Fruit fly (Drosophila melanogaster) whole organism, embryonic: Measurements from ENCODE around the gene Polr3G.

Source experiments
- B-H1 ChIP-seq: fragments of 200-800 bp; sonication (Bioruptor generic); IDR thresholded peaks from 3 replicates; pipeline ENCODE4 v1.3.6; 2022; ENCODE audit warnings: missing biosample characterization, missing genetic modification characterization
- Bgb ChIP-seq: fragments of 200-800 bp; sonication (Bioruptor generic); IDR thresholded peaks from 2 replicates; pipeline ENCODE4 v1.3.6; 2022; ENCODE audit warnings: missing biosample characterization, missing genetic modification characterization; ENCODE audit not compliant: partially characterized antibody
- CG10267 ChIP-seq: fragments of 200-800 bp; sonication (Bioruptor generic); optimal IDR thresholded peaks from 2 replicates; lab custom pipeline; 2018; ENCODE audit warnings: missing biosample characterization, mild to moderate bottlenecking, missing genetic modification characterization, moderate library complexity
- CG11093 ChIP-seq: fragments of 200-800 bp; sonication (Bioruptor generic); IDR thresholded peaks from 3 replicates; pipeline ENCODE4 v1.3.6; 2022; ENCODE audit warnings: missing biosample characterization, missing genetic modification characterization
- CG11504 ChIP-seq: fragments of 200-800 bp; sonication (Bioruptor generic); optimal IDR thresholded peaks from 3 replicates; lab custom pipeline; 2019; ENCODE audit warnings: missing biosample characterization, mild to moderate bottlenecking, missing genetic modification characterization, moderate library complexity
- CG12769 ChIP-seq: fragments of 200-800 bp; sonication (Bioruptor generic); optimal IDR thresholded peaks from 2 replicates; lab custom pipeline; 2019; ENCODE audit warnings: missing biosample characterization, mild to moderate bottlenecking, missing genetic modification characterization, moderate library complexity
- CG13894 ChIP-seq: fragments of 200-800 bp; sonication (Bioruptor generic); optimal IDR thresholded peaks from 3 replicates; lab custom pipeline; 2018; ENCODE audit warnings: missing biosample characterization, mild to moderate bottlenecking, missing genetic modification characterization, moderate library complexity
- CG14441 ChIP-seq: fragments of 200-800 bp; sonication (Bioruptor generic); IDR thresholded peaks from 2 replicates; pipeline ENCODE4 v1.3.6; 2022; ENCODE audit warnings: missing biosample characterization, missing genetic modification characterization
- CG14965 ChIP-seq: fragments of 200-800 bp; sonication (Bioruptor generic); optimal IDR thresholded peaks from 2 replicates; lab custom pipeline; 2016; ENCODE audit warnings: missing biosample characterization, missing genetic modification characterization, borderline replicate concordance
- CG15479 ChIP-seq: fragments of 200-800 bp; sonication (Bioruptor generic); optimal IDR thresholded peaks from 3 replicates; lab custom pipeline; 2019; ENCODE audit warnings: missing biosample characterization, mild to moderate bottlenecking, missing genetic modification characterization, moderate library complexity
- CG15696 ChIP-seq: fragments of 200-800 bp; sonication (Bioruptor generic); optimal IDR thresholded peaks from 2 replicates; lab custom pipeline; 2019; ENCODE audit warnings: missing biosample characterization, mild to moderate bottlenecking, missing genetic modification characterization, moderate library complexity
- CG17186 ChIP-seq: fragments of 200-800 bp; sonication (Bioruptor generic); optimal IDR thresholded peaks from 3 replicates; lab custom pipeline; 2017; ENCODE audit warnings: missing biosample characterization, missing genetic modification reagents, missing genetic modification characterization
- CG17802 ChIP-seq: fragments of 200-800 bp; sonication (Bioruptor generic); optimal IDR thresholded peaks from 2 replicates; lab custom pipeline; 2018; ENCODE audit warnings: missing biosample characterization, mild to moderate bottlenecking, missing genetic modification characterization, moderate library complexity
- CG18619 ChIP-seq: fragments of 200-800 bp; sonication (Bioruptor generic); optimal IDR thresholded peaks from 3 replicates; lab custom pipeline; 2017; ENCODE audit warnings: missing biosample characterization, mild to moderate bottlenecking, missing genetic modification characterization
- CG2199 ChIP-seq: fragments of 200-800 bp; sonication (Bioruptor generic); IDR thresholded peaks from 3 replicates; pipeline ENCODE4 v1.3.6; 2022; ENCODE audit warnings: missing biosample characterization, missing genetic modification characterization
- CG2678 ChIP-seq: fragments of 200-800 bp; sonication (Bioruptor generic); optimal IDR thresholded peaks from 3 replicates; lab custom pipeline; 2019; ENCODE audit warnings: missing biosample characterization, mild to moderate bottlenecking, missing genetic modification characterization, moderate library complexity
- CG3281 ChIP-seq: fragments of 200-800 bp; sonication (Bioruptor generic); optimal IDR thresholded peaks from 3 replicates; lab custom pipeline; 2017; ENCODE audit warnings: missing biosample characterization, mild to moderate bottlenecking, missing genetic modification characterization
- CG5953 ChIP-seq: fragments of 200-800 bp; sonication (Bioruptor generic); IDR thresholded peaks from 2 replicates; pipeline ENCODE4 v1.3.6; 2022; ENCODE audit warnings: missing biosample characterization, missing genetic modification characterization
- CG6765 ChIP-seq: fragments of 200-800 bp; sonication (Bioruptor generic); optimal IDR thresholded peaks from 3 replicates; lab custom pipeline; 2017; ENCODE audit warnings: missing biosample characterization, mild to moderate bottlenecking, missing genetic modification characterization
- CG6791 ChIP-seq: fragments of 200-800 bp; sonication (Bioruptor generic); IDR thresholded peaks from 3 replicates; pipeline ENCODE4 v1.3.6; 2022; ENCODE audit warnings: missing biosample characterization, missing genetic modification characterization; ENCODE audit not compliant: partially characterized antibody
- CG9727 ChIP-seq: fragments of 200-800 bp; sonication (Bioruptor generic); optimal IDR thresholded peaks from 3 replicates; lab custom pipeline; 2017; ENCODE audit warnings: missing biosample characterization, mild to moderate bottlenecking, missing genetic modification characterization
- HLHmδ ChIP-seq: fragments of 200-800 bp; sonication (Bioruptor generic); optimal IDR thresholded peaks from 2 replicates; lab custom pipeline; 2018; ENCODE audit warnings: missing biosample characterization, mild to moderate bottlenecking, missing genetic modification characterization, moderate library complexity
- Hr39 ChIP-seq: fragments of >200 bp; optimal IDR thresholded peaks from 2 replicates; lab custom pipeline; 2017
- Kr ChIP-seq: fragments of 200-800 bp; sonication (Bioruptor generic); optimal IDR thresholded peaks from 2 replicates; lab custom pipeline; 2017; ENCODE audit warnings: missing biosample characterization, mild to moderate bottlenecking, missing genetic modification characterization
- NFAT ChIP-seq: fragments of 200-800 bp; sonication (Bioruptor generic); IDR thresholded peaks from 2 replicates; pipeline ENCODE4 v1.3.6; 2022; ENCODE audit warnings: missing biosample characterization, missing genetic modification characterization
- Nf-YA ChIP-seq: fragments of 200-800 bp; sonication (Bioruptor generic); IDR thresholded peaks from 2 replicates; pipeline ENCODE4 v1.3.6; 2022; ENCODE audit warnings: missing biosample characterization, missing genetic modification characterization
- Nf-YB ChIP-seq: fragments of 200-800 bp; sonication (Bioruptor generic); optimal IDR thresholded peaks from 3 replicates; lab custom pipeline; 2019; ENCODE audit warnings: missing biosample characterization, mild to moderate bottlenecking, missing genetic modification characterization, moderate library complexity
- NfI ChIP-seq: fragments of 200-800 bp; sonication (Bioruptor generic); optimal IDR thresholded peaks from 3 replicates; lab custom pipeline; 2018; ENCODE audit warnings: missing biosample characterization, mild to moderate bottlenecking, missing genetic modification characterization, moderate library complexity
- Side ChIP-seq: fragments of 200-800 bp; sonication (Bioruptor generic); optimal IDR thresholded peaks from 2 replicates; lab custom pipeline; 2016; ENCODE audit warnings: missing biosample characterization, missing genetic modification characterization
- Sin3A ChIP-seq: fragments of >200 bp; optimal IDR thresholded peaks from 2 replicates; lab custom pipeline; 2018
- Vsx1 ChIP-seq: fragments of 200-800 bp; sonication (Bioruptor generic); optimal IDR thresholded peaks from 2 replicates; lab custom pipeline; 2017; ENCODE audit warnings: missing biosample characterization, mild to moderate bottlenecking, missing genetic modification characterization, missing genetic modification reagents
- ab ChIP-seq: fragments of 200-800 bp; sonication (Bioruptor generic); optimal IDR thresholded peaks from 2 replicates; lab custom pipeline; 2016; ENCODE audit warnings: missing biosample characterization, missing genetic modification characterization
- abd-A ChIP-seq: fragments of 200-800 bp; sonication (Bioruptor generic); optimal IDR thresholded peaks from 3 replicates; lab custom pipeline; 2019; ENCODE audit warnings: missing biosample characterization, mild to moderate bottlenecking, missing genetic modification characterization, moderate library complexity
- bab2 ChIP-seq: fragments of 200-800 bp; sonication (Bioruptor generic); optimal IDR thresholded peaks from 2 replicates; lab custom pipeline; 2016; ENCODE audit warnings: missing biosample characterization, missing genetic modification characterization
- cg ChIP-seq: fragments of 200-800 bp; sonication (Bioruptor generic); optimal IDR thresholded peaks from 3 replicates; lab custom pipeline; 2019; ENCODE audit warnings: missing biosample characterization, mild to moderate bottlenecking, missing genetic modification characterization, moderate library complexity
- fd96Cb ChIP-seq: fragments of 200-800 bp; sonication (Bioruptor generic); optimal IDR thresholded peaks from 2 replicates; lab custom pipeline; 2018; ENCODE audit warnings: missing biosample characterization, mild to moderate bottlenecking, missing genetic modification characterization, moderate library complexity
- gcm2 ChIP-seq: fragments of 200-800 bp; sonication (Bioruptor generic); optimal IDR thresholded peaks from 2 replicates; lab custom pipeline; 2016; ENCODE audit warnings: missing biosample characterization, missing genetic modification characterization
- hth ChIP-seq: fragments of >200 bp; optimal IDR thresholded peaks from 2 replicates; lab custom pipeline; 2017; ENCODE audit warnings: inconsistent platforms
- peb ChIP-seq: fragments of 200-800 bp; sonication (Bioruptor generic); IDR thresholded peaks from 2 replicates; pipeline ENCODE4 v1.3.6; 2022; ENCODE audit warnings: missing biosample characterization, missing genetic modification characterization
- pnt ChIP-seq: fragments of 200-800 bp; sonication (Bioruptor generic); optimal IDR thresholded peaks from 3 replicates; lab custom pipeline; 2016; ENCODE audit warnings: missing biosample characterization, missing genetic modification characterization
- psq ChIP-seq: fragments of 200-800 bp; sonication (Bioruptor generic); optimal IDR thresholded peaks from 2 replicates; lab custom pipeline; 2017; ENCODE audit warnings: missing biosample characterization, missing genetic modification characterization
- pzg ChIP-seq: fragments of 200-800 bp; sonication (Bioruptor generic); optimal IDR thresholded peaks from 3 replicates; lab custom pipeline; 2018; ENCODE audit warnings: missing biosample characterization, mild to moderate bottlenecking, missing genetic modification characterization, moderate library complexity
- scrt ChIP-seq: fragments of 200-800 bp; sonication (Bioruptor generic); optimal IDR thresholded peaks from 2 replicates; lab custom pipeline; 2018; ENCODE audit warnings: missing biosample characterization, mild to moderate bottlenecking, missing genetic modification characterization, moderate library complexity
- sens ChIP-seq: fragments of 200-800 bp; sonication (Bioruptor generic); peaks from one replicate; lab custom pipeline; 2016; ENCODE audit warnings: missing biosample characterization, missing genetic modification characterization
- sna ChIP-seq: fragments of 200-800 bp; sonication (Bioruptor generic); IDR thresholded peaks from 2 replicates; pipeline ENCODE4 v1.3.6; 2022; ENCODE audit warnings: missing biosample characterization, missing genetic modification characterization; ENCODE audit not compliant: partially characterized antibody
- sqz ChIP-seq: fragments of 200-800 bp; sonication (Bioruptor generic); optimal IDR thresholded peaks from 3 replicates; lab custom pipeline; 2018; ENCODE audit warnings: missing biosample characterization, mild to moderate bottlenecking, missing genetic modification characterization
- sr ChIP-seq: fragments of 200-800 bp; sonication (Bioruptor generic); IDR thresholded peaks from 3 replicates; pipeline ENCODE4 v1.3.6; 2022; ENCODE audit warnings: missing biosample characterization, missing genetic modification characterization
- tll ChIP-seq, 2 experiments: fragments of 200-800 bp in 1 of 2; fragments of >200 bp in 1 of 2; sonication (Bioruptor generic) in 1 of 2; optimal IDR thresholded peaks; 2 replicates each; lab custom pipeline; 2017 to 2019; ENCODE audit warnings: missing biosample characterization in 2 of 2, missing genetic modification characterization in 2 of 2, mild to moderate bottlenecking in 1 of 2, moderate library complexity in 1 of 2
- wor ChIP-seq: fragments of 200-800 bp; sonication (Bioruptor generic); IDR thresholded peaks from 2 replicates; pipeline ENCODE4 v1.3.6; 2022; ENCODE audit warnings: missing biosample characterization, missing genetic modification characterization
- zfh1 ChIP-seq: fragments of 200-800 bp; sonication (Bioruptor generic); IDR thresholded peaks from 3 replicates; pipeline ENCODE4 v1.3.6; 2022; ENCODE audit warnings: missing biosample characterization, missing genetic modification characterization

Gene Polr3G

DNA sequence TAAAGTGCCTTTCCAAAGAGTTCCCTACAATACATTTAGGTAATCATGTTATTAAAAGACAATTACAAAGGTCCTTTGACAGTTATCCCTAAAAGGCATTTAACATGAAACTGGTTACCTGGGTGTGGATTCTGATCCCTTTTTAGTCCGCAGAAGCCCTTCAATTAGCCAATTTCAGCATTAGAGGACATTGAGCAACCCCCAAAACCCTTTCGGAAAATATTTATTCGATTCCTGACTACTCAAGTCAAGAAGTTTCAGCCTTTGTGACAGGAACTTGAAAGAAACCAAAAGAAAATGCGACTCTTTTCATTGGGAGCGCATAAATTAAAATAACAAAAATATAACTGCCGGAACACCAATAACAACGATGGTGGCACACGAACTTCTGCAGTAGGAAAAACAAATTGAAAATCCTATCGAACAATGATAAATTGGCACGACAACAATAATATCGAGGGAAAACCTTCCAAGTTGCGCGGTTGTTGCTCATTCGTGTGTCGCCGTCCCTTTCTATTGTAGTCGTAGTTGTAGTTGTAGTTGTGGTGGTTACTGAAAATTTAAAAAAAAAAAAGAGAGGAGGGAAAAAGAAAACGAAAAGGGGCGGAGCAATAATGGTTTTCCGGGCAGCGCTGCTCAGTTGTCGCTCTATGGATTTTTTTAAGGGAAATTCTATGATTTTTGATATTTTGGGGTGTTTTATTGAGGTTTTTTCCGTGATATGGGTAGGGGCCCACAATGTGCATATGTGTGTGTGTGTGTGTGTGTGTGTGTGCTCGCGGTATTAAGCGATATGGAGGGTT, 18.9 kb upstream of the Polr3G start (continued):
- TF ChIP-seq CG15479 (peak; percentile 18), CG17186 (GFP tag; lab: Kevin White, UChicago) (no peak), CG2199 (GFP tag; lab: Robert Waterston, UW) (peak; percentile 75; the same call in 2 of the 3 replicates), CG13894 (tag; lab: Kevin White, UChicago) (no peak), CG10267 (tag; lab: Kevin White, UChicago) (no peak), Nf-YA (GFP tag; lab: Robert Waterston, UW) (no peak), sna (GFP tag; lab: Robert Waterston, UW) (no peak), CG6765 (GFP tag; lab: Kevin White, UChicago) (no peak), CG11504 (tag; lab: Kevin White, UChicago) (no peak), tll (GFP tag; optimal IDR thresholded peaks at IDR 0.05; lab: Kevin White, UChicago) (peak in 1 of 2 experiments; percentile 75), CG18619 (GFP tag; lab: Kevin White, UChicago) (no peak), HLHmδ (no peak), CG14965 (GFP tag; lab: Kevin White, UChicago) (no peak), CG17802 (tag; lab: Kevin White, UChicago) (no peak), pzg (no peak), abd-A (tag; lab: Kevin White, UChicago) (peak; percentile 19), CG6791 (GFP tag; lab: Robert Waterston, UW) (no peak), CG3281 (GFP tag; lab: Kevin White, UChicago) (no peak), CG14441 (no peak), pnt (GFP tag; lab: Kevin White, UChicago) (no peak), CG11093 (GFP tag; lab: Robert Waterston, UW) (no peak), Kr (no peak), Side (GFP tag; lab: Kevin White, UChicago) (no peak), psq (no peak), Bgb (GFP tag; lab: Robert Waterston, UW) (no peak), gcm2 (GFP tag; lab: Kevin White, UChicago) (no peak), NfI (GFP tag; lab: Kevin White, UChicago) (no peak), wor (GFP tag; lab: Robert Waterston, UW) (no peak), sr (GFP tag; lab: Robert Waterston, UW) (no peak), CG15696 (tag; lab: Kevin White, UChicago) (no peak), Vsx1 (GFP tag; lab: Kevin White, UChicago) (no peak), fd96Cb (tag; lab: Kevin White, UChicago) (no peak), CG9727 (no peak), cg (peak; percentile 61), ab (GFP tag; lab: Kevin White, UChicago) (no peak), NFAT (no peak), bab2 (GFP tag; lab: Kevin White, UChicago) (no peak), zfh1 (GFP tag; lab: Robert Waterston, UW) (no peak), CG12769 (tag; lab: Kevin White, UChicago) (no peak), sens (peak; percentile 59), B-H1 (GFP tag; lab: Robert Waterston, UW) (no peak), hth (lab: Kevin White, UChicago) (no peak), Nf-YB (GFP tag; lab: Kevin White, UChicago) (peak; percentile 69), peb (GFP tag; lab: Robert Waterston, UW) (no peak), Hr39 (lab: Kevin White, UChicago) (peak; percentile 6), CG2678 (tag; lab: Kevin White, UChicago) (no peak), sqz (peak; percentile 59), scrt (GFP tag; lab: Kevin White, UChicago) (no peak), Sin3A (lab: Kevin White, UChicago) (no peak), CG5953 (GFP tag; lab: Robert Waterston, UW) (no peak)
